Fruit fly (Drosophila melanogaster): ENCODE measurements around the gene CG34041.

The CG34041 gene

dm6 chr3R:30534444-30534843 is 26.6 kb downstream of the CG34041 start:
- no peak for TF ChIP-seq noc (tag; optimal IDR thresholded peaks at IDR 0.05)

dm6 chr3R:30536432-30536831 is 28.6 kb downstream of the CG34041 start:
- no peak for TF ChIP-seq noc (tag; optimal IDR thresholded peaks at IDR 0.05)

dm6 chr3R:30536919-30537318 is 29.1 kb downstream of the CG34041 start:
- peak; percentile 27 for TF ChIP-seq noc (tag; optimal IDR thresholded peaks at IDR 0.05)

dm6 chr3R:30540196-30540595 is 32.4 kb downstream of the CG34041 start:
- TF ChIP-seq noc (tag; optimal IDR thresholded peaks at IDR 0.05): peak; percentile 74

dm6 chr3R:30541469-30541868 is 33.6 kb downstream of the CG34041 start:
- no peak for TF ChIP-seq noc (tag; optimal IDR thresholded peaks at IDR 0.05)

- TF ChIP-seq noc (tag; optimal IDR thresholded peaks at IDR 0.05): no peak
Measured at dm6 chr3R:30544974-30545373, 37.2 kb downstream of the CG34041 start.

dm6 chr3R:30550044-30550443 is 42.2 kb downstream of the CG34041 start:
- no peak for TF ChIP-seq noc (tag; optimal IDR thresholded peaks at IDR 0.05)

- no peak for TF ChIP-seq noc (tag; optimal IDR thresholded peaks at IDR 0.05)
Measured at dm6 chr3R:30552548-30552947, 44.7 kb downstream of the CG34041 start.
